Worm (Caenorhabditis elegans) whole organism, L4 larva: ENCODE data around the gene Y113G7A.12.

Experiments used
- F10B5.3 ChIP-seq: sonication (generic microtip); optimal IDR thresholded peaks from 2 replicates; lab custom pipeline; 2016; ENCODE audit warnings: mild to moderate bottlenecking, missing genetic modification characterization, missing compliant biosample characterization
- T20F7.1 ChIP-seq: fragments of 200-800 bp; sonication (Bioruptor generic); optimal IDR thresholded peaks from 2 replicates; lab custom pipeline; 2018; ENCODE audit warnings: mild to moderate bottlenecking, missing genetic modification characterization, missing compliant biosample characterization
- T26A8.4 ChIP-seq: fragments of 200-800 bp; sonication (Bioruptor generic); IDR thresholded peaks from 2 replicates; pipeline ENCODE4 v1.3.6; 2022; ENCODE audit warnings: missing genetic modification characterization, missing compliant biosample characterization
- Y5F2A.4 ChIP-seq: fragments of 200-800 bp; sonication (Bioruptor generic); optimal IDR thresholded peaks from 2 replicates; lab custom pipeline; 2018; ENCODE audit warnings: mild to moderate bottlenecking, missing genetic modification characterization, missing compliant biosample characterization
- Y75B8A.6 ChIP-seq: fragments of 200-800 bp; sonication (Bioruptor generic); IDR thresholded peaks from 2 replicates; pipeline ENCODE4 v1.3.6; 2022; ENCODE audit warnings: missing genetic modification reagents, missing genetic modification characterization, missing compliant biosample characterization
- ZK337.2 ChIP-seq: fragments of 200-800 bp; sonication (Bioruptor generic); IDR thresholded peaks from 2 replicates; pipeline ENCODE4 v1.3.6; 2022; ENCODE audit warnings: missing genetic modification reagents, missing genetic modification characterization, missing compliant biosample characterization
- aha-1 ChIP-seq: fragments of 150-350 bp; peaks from one replicate; lab custom pipeline; 2014; ENCODE audit warnings: missing biosample characterization, missing genetic modification characterization
- ceh-20 ChIP-seq: fragments of 200-800 bp; sonication (Bioruptor generic); IDR thresholded peaks from 2 replicates; pipeline ENCODE4 v1.3.6; 2022; ENCODE audit warnings: missing genetic modification reagents, missing genetic modification characterization, missing compliant biosample characterization
- daf-16 ChIP-seq, 3 experiments: sonication (generic microtip); optimal IDR thresholded peaks; 2 replicates each; lab custom pipeline; 2016 to 2017; ENCODE audit warnings: missing genetic modification characterization in 3 of 3, missing genetic modification reagents in 3 of 3, mild to moderate bottlenecking in 2 of 3, missing compliant biosample characterization in 2 of 3, missing biosample characterization in 1 of 3, moderate library complexity in 1 of 3
- daf-8 ChIP-seq: fragments of 200-800 bp; sonication (Bioruptor generic); IDR thresholded peaks from 2 replicates; pipeline ENCODE4 v1.3.6; 2022; ENCODE audit warnings: missing genetic modification characterization, missing compliant biosample characterization
- duxl-1 ChIP-seq: sonication (generic microtip); optimal IDR thresholded peaks from 2 replicates; lab custom pipeline; 2016; ENCODE audit warnings: mild to moderate bottlenecking, missing genetic modification characterization, moderate library complexity, missing compliant biosample characterization; ENCODE audit not compliant: poor library complexity
- dve-1 ChIP-seq: sonication (generic microtip); optimal IDR thresholded peaks from 2 replicates; lab custom pipeline; 2017; ENCODE audit warnings: antibody characterized with exemption, mild to moderate bottlenecking, missing genetic modification characterization, missing compliant biosample characterization; ENCODE audit not compliant: insufficient read depth
- fkh-10 ChIP-seq: fragments of 150-350 bp; optimal IDR thresholded peaks from 2 replicates; lab custom pipeline; 2014; ENCODE audit warnings: missing biosample characterization, missing genetic modification reagents, missing genetic modification characterization
- hif-1 ChIP-seq, 2 experiments: sonication (generic microtip); optimal IDR thresholded peaks; 2 replicates each; lab custom pipeline; 2016 to 2017; ENCODE audit warnings: missing compliant biosample characterization in 2 of 2, missing genetic modification characterization in 2 of 2, missing genetic modification reagents in 2 of 2, missing genotype in 2 of 2, mild to moderate bottlenecking in 1 of 2
- hmg-1.1 ChIP-seq: fragments of 200-800 bp; sonication (Bioruptor generic); IDR thresholded peaks from 2 replicates; pipeline ENCODE4 v1.3.6; 2022; ENCODE audit warnings: missing genetic modification reagents, missing genetic modification characterization, missing compliant biosample characterization
- lin-1 ChIP-seq: fragments of 200-800 bp; sonication (Bioruptor generic); IDR thresholded peaks from 2 replicates; pipeline ENCODE4 v1.3.6; 2022; ENCODE audit warnings: missing genetic modification reagents, missing genetic modification characterization, missing compliant biosample characterization
- nhr-111 ChIP-seq: fragments of 200-800 bp; sonication (Bioruptor generic); optimal IDR thresholded peaks from 2 replicates; lab custom pipeline; 2018; ENCODE audit warnings: mild to moderate bottlenecking, missing genetic modification characterization, missing compliant biosample characterization
- nhr-42 ChIP-seq: fragments of 200-800 bp; sonication (Bioruptor generic); IDR thresholded peaks from 2 replicates; pipeline ENCODE4 v1.3.6; 2022; ENCODE audit warnings: missing genetic modification characterization, missing compliant biosample characterization
- nhr-48 ChIP-seq: sonication (generic microtip); optimal IDR thresholded peaks from 2 replicates; lab custom pipeline; 2016; ENCODE audit warnings: mild to moderate bottlenecking, missing genetic modification characterization, missing compliant biosample characterization
- php-3 ChIP-seq: fragments of 200-800 bp; sonication (Bioruptor generic); IDR thresholded peaks from 2 replicates; pipeline ENCODE4 v1.3.6; 2022; ENCODE audit warnings: missing genetic modification reagents, missing genetic modification characterization, missing compliant biosample characterization
- pqm-1 ChIP-seq: sonication (generic microtip); optimal IDR thresholded peaks from 2 replicates; lab custom pipeline; 2017; ENCODE audit warnings: missing biosample characterization, missing genetic modification characterization
- skn-1 ChIP-seq: fragments of 150-350 bp; optimal IDR thresholded peaks from 2 replicates; lab custom pipeline; 2014; ENCODE audit warnings: missing biosample characterization, missing genetic modification characterization
- snpc-1.2 ChIP-seq: fragments of 200-800 bp; sonication (Bioruptor generic); IDR thresholded peaks from 2 replicates; pipeline ENCODE4 v1.3.6; 2022; ENCODE audit warnings: missing genetic modification reagents, missing genetic modification characterization, missing compliant biosample characterization
- tra-1 ChIP-seq: fragments of 200-800 bp; sonication (Bioruptor generic); IDR thresholded peaks from 2 replicates; pipeline ENCODE4 v1.3.6; 2022; ENCODE audit warnings: missing genetic modification reagents, missing genetic modification characterization, missing compliant biosample characterization
- unc-130 ChIP-seq: sonication (generic microtip); optimal IDR thresholded peaks from 2 replicates; lab custom pipeline; 2016; ENCODE audit warnings: missing genetic modification reagents, missing genetic modification characterization, missing compliant biosample characterization
- unc-62 ChIP-seq, 3 experiments: fragments of 150-350 bp in 1 of 3; sonication (generic microtip); optimal IDR thresholded peaks in 2 of 3; peaks in 1 of 3; 1 replicate in 1 of 3; 2 replicates in 2 of 3; lab custom pipeline; 2014 to 2017; ENCODE audit warnings: missing biosample characterization in 3 of 3, missing genetic modification characterization in 3 of 3, missing genetic modification reagents in 3 of 3, missing genotype in 1 of 3
- zfp-2 ChIP-seq: sonication (generic microtip); optimal IDR thresholded peaks from 2 replicates; lab custom pipeline; 2016; ENCODE audit warnings: mild to moderate bottlenecking, missing genetic modification characterization, missing compliant biosample characterization
- zfp-3 ChIP-seq: fragments of 200-800 bp; sonication (Bioruptor generic); conservative IDR thresholded peaks from 2 replicates; pipeline ENCODE4 v1.3.6; 2022; ENCODE audit warnings: missing genetic modification reagents, missing genetic modification characterization, missing compliant biosample characterization
- ztf-7 ChIP-seq: fragments of 150-350 bp; optimal IDR thresholded peaks from 2 replicates; lab custom pipeline; 2014; ENCODE audit warnings: missing biosample characterization, missing genetic modification characterization

Gene Y113G7A.12

DNA sequence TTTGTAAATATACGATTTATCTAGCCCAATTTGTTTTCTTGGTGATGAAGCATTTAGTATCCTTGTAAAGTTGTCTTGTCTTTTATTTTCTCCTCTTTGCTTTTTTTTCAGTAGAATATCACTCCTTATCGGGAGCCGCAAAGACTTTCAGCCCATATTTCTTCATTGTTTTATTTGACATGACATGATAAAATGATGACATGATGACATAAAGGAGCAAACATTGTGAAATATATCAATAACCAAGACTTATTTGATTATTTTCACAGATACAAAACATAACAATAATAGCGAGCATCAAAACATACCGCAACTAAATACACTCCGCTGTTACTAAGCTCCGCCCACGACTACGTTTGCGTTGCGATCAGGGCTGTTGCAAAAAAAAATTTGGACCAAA is 23.4 kb downstream of the Y113G7A.12 start:
- TF ChIP-seq ZK337.2 (GFP tag; lab: Robert Waterston, UW) (no peak), dve-1 (tag; lab: Kevin White, UChicago) (peak; percentile 71), aha-1 (tag; lab: Kevin White, UChicago) (peak; percentile 57), pqm-1 (tag; lab: Kevin White, UChicago) (peak; percentile 16), daf-16 (GFP tag; optimal IDR thresholded peaks at IDR 0.05; lab: Kevin White, UChicago) (no peak), daf-16 (tag; optimal IDR thresholded peaks at IDR 0.05; lab: Kevin White, UChicago) (peak; percentile 85), nhr-48 (no peak), F10B5.3 (tag; lab: Kevin White, UChicago) (no peak), nhr-42 (no peak)

DNA sequence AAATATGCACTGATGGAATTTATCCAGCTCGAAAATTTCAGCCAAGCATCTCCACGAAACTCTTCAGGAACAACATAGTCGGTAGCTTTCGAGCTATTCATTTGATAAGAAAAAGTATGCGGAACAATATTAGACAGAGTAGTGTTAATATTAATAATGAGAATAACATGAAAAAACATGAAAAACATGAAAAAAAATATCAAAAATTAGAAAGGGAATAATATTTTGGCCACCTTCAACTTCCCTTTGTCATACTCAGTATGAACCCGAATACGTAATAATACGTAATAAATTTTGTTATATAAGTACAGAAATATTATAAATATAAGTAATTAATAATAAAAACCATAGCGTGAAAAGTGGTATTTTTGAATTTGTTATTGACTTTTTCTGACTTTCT is 29.6 kb downstream of the Y113G7A.12 start, which contains the start of gene srw-39:
TSS of gene srw-39 (minus strand) at position 101 of the 400 bp plus-strand sequence.
- TF ChIP-seq nhr-42 (no peak), T26A8.4 (no peak), ceh-20 (GFP tag; lab: Robert Waterston, UW) (no peak)

DNA sequence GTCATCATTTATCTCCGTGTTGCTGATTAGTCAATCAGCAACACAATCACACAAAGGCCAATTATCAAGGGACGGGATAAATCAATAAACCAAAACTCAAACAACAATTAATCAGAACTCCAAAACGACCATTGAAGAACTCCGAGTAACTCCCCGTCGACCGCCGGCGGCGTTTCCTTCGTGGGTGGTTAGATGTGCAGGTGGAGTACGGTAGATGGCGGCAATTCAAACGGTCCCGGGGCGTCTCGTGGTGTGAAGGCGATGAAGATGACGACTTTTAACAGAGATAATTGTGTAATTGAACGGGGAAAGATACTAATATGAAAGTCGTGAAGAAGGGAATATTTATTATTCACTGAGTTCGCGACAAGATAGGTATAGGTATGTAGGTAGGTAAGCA is 39.2 kb downstream of the Y113G7A.12 start:
- TF ChIP-seq tra-1, result peak; percentile 98

DNA sequence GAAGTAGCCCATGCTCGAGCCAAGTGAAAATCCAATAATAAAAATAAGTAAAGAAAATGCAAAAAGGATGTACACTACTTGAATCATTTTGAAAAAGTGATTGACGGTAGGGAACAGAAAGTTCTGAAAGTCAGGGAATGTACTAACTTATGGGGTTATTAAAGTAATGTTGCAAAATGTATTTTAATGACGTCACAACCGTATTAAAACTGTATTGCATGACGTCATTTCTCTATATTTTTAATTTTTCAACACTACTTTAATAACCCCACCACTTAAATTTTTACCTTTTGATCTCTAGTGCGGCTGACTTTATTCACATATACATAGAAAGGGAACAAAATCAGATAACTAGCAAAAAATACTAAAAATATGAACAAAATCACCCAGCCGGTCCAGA is 39.9 kb downstream of the Y113G7A.12 start:
- no peak for TF ChIP-seq unc-62 (GFP tag; optimal IDR thresholded peaks at IDR 0.05 in 1 of 2; lab: Kevin White, UChicago)
- TF ChIP-seq unc-62 (tag; optimal IDR thresholded peaks at IDR 0.05; lab: Kevin White, UChicago), result no peak
- no peak for TF ChIP-seq Y5F2A.4 (GFP tag; lab: Kevin White, UChicago)
- TF ChIP-seq T20F7.1 (GFP tag; lab: Kevin White, UChicago), result no peak
- TF ChIP-seq lin-1 (GFP tag; lab: Robert Waterston, UW), result no peak
- no peak for TF ChIP-seq hmg-1.1 (GFP tag; lab: Robert Waterston, UW)
- no peak for TF ChIP-seq zfp-2 (tag; lab: Kevin White, UChicago)
- no peak for TF ChIP-seq skn-1 (tag; lab: Kevin White, UChicago)
- TF ChIP-seq tra-1, result no peak
- no peak for TF ChIP-seq daf-8 (GFP tag; lab: Robert Waterston, UW)
- TF ChIP-seq daf-16 (GFP tag; optimal IDR thresholded peaks at IDR 0.05; lab: Kevin White, UChicago), result no peak
- no peak for TF ChIP-seq daf-16 (tag; optimal IDR thresholded peaks at IDR 0.05; lab: Kevin White, UChicago)
- no peak for TF ChIP-seq ztf-7 (tag; lab: Kevin White, UChicago)

DNA sequence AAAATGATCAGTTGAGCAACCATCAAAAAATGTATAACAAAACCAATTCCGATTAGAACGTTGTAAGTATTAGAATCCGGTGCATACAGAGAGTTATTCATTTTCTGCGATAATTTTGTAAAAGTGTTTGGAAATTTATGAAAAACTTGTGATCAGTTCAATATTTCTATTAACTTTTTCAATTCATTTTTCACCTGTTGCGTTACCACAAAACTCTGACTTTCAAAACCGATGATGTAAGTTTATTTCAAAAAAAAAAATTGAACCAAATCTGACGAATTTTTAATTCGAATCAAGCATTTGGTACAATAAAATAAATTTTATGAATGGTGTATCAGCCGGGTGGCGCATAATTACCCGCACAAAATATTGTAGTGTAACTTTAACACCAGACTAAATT is 44.2 kb downstream of the Y113G7A.12 start, which contains the start of gene srz-16:
TSS of gene srz-16 (minus strand) at position 101 of the 400 bp plus-strand sequence.
- no peak for TF ChIP-seq zfp-2 (tag; lab: Kevin White, UChicago)
- no peak for TF ChIP-seq nhr-48
- TF ChIP-seq snpc-1.2 (GFP tag; lab: Robert Waterston, UW), result no peak
- TF ChIP-seq php-3, result no peak
- no peak for TF ChIP-seq hif-1 (tag; optimal IDR thresholded peaks at IDR 0.05; lab: Kevin White, UChicago)
- no peak for TF ChIP-seq daf-8 (GFP tag; lab: Robert Waterston, UW)
- no peak for TF ChIP-seq nhr-111 (GFP tag; lab: Kevin White, UChicago)
- no peak for TF ChIP-seq zfp-3 (GFP tag; lab: Robert Waterston, UW)
- no peak for TF ChIP-seq Y75B8A.6
- no peak for TF ChIP-seq fkh-10

DNA sequence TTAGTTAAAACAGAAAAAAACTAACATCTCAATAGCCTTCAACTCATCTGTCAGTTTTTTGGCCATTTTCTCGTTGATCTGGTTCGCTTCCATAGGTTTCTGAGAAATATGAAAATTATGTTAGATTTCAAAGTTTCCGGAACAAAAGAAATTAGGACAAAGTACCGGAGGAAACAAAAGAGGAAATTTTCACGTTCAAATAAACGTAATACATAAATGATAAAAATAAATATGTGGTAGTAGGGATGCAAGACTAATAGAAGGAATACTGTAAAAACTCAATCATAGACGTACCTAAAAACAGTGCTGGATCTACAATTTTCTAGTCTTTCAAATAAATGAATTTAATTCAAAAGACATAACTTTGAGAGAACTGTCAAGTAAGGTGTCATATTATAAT is 46.4 kb downstream of the Y113G7A.12 start, which contains the start of gene fbxa-116:
TSS of gene fbxa-116 (minus strand) at position 101 of the 400 bp plus-strand sequence.
- no peak for TF ChIP-seq duxl-1 (tag; lab: Kevin White, UChicago)
- TF ChIP-seq unc-130 (GFP tag; lab: Kevin White, UChicago), result no peak
- peak; percentile 36 for TF ChIP-seq aha-1 (tag; lab: Kevin White, UChicago)
